Fruit fly (Drosophila melanogaster): ENCODE results near the gene CG18302.

CG18302 gene

DNA sequence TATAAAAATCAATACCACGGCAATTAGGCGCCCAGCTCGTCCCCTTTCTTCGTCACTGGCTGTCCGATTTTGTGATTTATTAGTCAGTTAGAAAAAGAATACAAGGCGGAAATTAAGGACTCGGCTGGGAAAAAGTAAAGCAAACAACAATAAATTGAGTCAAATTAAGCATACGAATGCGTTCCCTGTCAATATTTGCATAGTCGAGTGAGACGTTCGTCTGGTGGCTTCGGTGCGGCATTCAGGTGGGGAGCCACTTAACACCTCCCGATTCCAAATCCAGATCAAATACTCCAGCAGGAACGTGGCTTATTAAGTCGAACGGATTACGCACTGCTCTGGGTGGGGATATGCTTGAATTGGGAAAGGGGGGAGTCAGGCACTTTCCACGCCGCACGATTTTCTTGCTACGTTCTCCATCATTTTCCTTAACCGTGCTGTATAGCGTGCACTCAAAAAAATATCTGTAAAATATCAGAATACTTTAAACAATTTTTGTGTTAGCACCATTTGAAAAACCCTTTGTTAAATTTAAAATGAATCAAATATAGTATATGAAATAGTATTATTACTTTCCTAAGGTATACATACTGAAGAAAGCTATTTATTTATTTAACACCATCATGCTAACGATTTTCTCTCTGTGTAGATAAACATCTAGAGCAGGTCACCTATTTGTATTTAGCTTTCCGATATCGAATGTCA lies 9.1 kb downstream of the CG18302 start:
- no peak for TF ChIP-seq CTCF (optimal IDR thresholded peaks at IDR 0.05)
- TF ChIP-seq CG8478 (optimal IDR thresholded peaks at IDR 0.05), result no peak

DNA sequence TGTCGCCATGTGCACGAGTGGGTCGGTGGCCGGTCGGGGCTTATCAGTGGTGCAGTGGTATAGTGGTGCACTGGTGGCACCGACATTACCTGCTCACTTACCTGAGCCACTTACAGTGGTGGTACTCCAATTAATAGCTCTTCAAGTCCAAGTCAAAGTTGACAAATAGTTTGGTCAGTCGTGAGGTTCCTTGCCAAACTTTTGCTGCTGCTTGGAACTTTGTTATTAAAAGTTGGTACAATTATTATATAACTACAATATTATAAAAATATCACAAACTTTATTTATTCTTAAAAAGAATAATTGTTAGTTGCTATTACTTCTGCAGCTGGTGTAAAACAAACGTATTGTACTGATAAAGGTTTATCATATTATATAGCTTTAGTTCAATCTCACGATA lies 9.9 kb downstream of the CG18302 start:
- TF ChIP-seq CTCF (optimal IDR thresholded peaks at IDR 0.05), result no peak
- no peak for TF ChIP-seq CG8478 (optimal IDR thresholded peaks at IDR 0.05)

DNA sequence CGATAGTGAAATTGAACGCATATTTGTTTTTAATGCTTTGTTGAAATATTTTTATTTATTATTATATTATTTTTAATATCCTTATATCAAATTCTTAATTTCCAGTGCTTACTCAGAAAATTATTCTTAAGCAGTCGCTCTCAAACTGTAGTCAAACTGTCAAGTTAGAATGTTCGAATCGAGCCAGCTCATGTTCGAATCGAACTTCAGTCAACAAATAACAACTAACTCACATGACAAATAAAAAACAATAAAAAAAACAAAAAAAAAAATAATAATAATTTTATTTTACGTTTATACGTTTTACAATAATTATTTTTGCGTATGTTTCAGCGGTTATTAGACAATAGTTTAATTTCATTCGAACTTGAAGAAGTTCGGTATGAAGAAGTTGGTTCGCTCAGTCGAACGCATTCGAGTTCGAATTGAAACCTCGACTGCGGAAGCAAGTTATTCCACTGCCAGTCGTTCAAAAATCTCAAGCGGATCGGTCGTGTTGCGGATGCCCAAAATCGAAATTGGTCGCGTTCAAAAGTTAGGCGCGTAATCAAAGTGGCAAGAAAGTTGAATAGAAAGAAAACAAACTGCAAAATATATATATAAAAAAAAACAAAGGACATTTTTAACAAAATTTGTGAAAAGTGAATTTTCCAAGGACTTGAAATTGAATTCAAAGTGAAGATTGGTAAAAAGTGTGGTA lies 10.4 kb downstream of the CG18302 start, which contains the start of gene Trim9:
Trim9 (plus strand) TSS at position 463 of the 700 bp plus-strand sequence.
- TF ChIP-seq CG8478 (optimal IDR thresholded peaks at IDR 0.05) (no peak), CTCF (optimal IDR thresholded peaks at IDR 0.05) (no peak)

DNA sequence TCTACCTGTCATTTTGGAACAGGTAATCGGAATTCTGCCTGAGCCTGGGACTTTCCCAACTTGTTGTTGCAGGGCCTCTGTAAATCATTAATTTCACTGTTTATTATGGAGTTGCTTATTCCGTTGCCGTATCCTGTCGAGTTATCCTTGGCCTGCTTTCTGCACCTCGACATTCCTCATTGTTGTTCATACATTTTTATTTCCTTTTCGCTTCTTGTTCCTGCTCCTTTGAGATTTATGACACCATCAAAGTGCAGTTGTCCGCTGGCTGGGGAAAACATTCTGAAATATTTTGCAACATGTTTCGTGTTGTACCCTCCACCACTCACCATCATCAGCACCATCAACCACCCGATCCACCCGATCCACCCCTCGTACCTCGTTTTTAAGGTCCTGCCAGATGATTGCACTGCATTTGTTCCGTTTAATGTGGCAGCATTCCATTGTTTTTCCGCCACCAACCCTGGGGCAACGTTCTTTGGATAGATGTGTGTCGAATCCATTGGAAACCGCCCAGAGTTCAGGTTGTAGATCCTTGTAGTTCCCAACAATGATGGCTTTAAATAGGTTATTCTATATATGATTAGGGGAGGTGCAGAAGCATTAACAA lies 14.8 kb downstream of the CG18302 start:
- TF ChIP-seq CTCF (optimal IDR thresholded peaks at IDR 0.05) (no peak), CG8478 (optimal IDR thresholded peaks at IDR 0.05) (no peak)

DNA sequence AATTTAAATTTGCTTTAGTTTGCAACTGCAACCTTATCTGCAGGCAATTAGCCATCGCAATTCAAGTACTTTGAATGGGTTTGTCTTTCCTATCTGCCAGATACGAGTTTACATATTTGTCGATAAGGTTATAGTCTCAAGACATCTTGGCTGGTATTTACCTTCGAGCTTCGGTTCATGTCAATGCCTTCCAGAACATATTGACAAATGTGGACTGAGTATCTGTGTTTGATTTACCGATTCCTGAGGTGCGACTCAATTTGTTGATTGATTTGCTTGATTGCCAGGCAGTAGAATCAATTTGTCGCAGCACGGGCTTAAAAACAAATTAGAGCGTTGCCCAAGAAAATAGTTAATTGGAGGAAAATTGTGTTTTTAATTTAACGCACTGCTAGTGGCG lies 18.7 kb downstream of the CG18302 start:
- no peak for TF ChIP-seq CG8478 (optimal IDR thresholded peaks at IDR 0.05)
- TF ChIP-seq CTCF (optimal IDR thresholded peaks at IDR 0.05), result no peak

DNA sequence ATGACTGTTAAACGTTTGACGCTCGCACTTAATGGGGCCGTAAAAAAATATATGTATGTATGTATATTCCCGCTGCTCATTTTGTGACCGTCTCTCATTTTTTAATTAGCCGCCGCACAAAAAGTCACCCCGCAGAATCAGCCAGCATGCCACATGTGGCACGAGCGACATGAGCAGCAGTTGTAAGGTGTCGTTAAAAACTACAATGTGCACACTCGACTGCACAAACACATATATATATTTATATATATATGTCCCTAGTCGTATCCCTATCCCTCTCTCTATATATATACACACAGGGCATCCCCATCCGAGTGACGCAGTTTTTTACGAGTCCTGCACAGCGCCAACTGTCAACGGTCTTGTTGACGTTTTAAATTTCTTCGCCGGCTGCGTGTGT lies 19.6 kb downstream of the CG18302 start:
- TF ChIP-seq CG8478 (optimal IDR thresholded peaks at IDR 0.05) (no peak), CTCF (optimal IDR thresholded peaks at IDR 0.05) (no peak)

DNA sequence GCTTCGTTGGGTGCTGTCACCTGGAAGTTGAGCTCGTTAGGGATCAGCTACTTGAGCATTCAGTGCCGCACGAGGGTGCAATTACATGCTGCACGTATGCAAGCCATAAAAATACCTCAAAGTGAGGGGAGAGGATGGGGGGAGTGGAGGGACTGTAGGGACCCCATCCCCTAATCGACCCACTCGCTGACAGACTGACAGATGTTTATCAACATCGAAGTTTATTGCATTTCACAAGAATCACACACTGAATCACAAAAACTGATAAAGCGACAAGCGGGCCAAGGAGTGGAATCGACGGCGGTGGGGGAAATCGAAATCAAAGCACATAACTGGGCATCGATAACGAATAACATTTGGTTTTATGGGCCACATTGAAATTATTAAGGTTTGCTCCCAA lies 20.6 kb downstream of the CG18302 start:
- TF ChIP-seq CTCF (optimal IDR thresholded peaks at IDR 0.05) (no peak), CG8478 (optimal IDR thresholded peaks at IDR 0.05) (no peak)

DNA sequence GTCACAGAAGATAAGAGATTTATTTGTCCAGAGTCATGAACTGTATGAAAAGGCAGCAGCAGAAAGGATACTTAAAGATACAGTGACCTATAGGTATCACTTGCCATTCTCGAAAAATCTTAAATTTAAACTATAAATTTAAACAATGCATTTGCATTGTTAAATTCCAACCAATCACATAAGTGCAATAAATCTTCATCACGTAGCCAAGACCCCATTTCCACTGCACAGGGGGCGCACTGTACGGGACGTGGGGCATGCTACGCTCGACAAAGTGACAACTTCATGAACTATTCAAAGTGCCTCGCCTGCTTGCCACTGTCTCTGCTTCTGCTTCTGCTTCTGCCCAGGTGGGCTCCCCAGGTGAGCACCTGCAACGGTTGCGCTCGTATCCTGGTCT lies 21.1 kb downstream of the CG18302 start:
- no peak for TF ChIP-seq CTCF (optimal IDR thresholded peaks at IDR 0.05)
- TF ChIP-seq CG8478 (optimal IDR thresholded peaks at IDR 0.05), result no peak

DNA sequence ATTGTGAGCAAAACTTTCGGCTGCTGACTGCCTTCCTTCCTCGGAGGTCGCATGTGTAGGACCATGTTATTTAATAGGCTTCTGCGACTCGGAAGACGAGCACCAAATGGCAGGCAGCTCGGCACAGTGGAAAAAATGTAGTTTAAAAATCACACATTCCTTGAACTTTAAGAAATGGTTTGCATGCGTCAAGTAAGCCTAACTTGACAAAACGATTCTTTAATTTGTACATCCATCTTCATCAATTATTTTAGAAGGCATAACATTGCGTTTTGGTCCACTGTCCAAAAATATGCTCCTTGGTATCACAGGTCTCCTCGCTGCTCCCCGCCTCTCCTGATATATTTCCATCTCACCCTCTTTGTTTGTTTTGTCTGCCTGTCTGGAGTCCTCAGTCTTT lies 31.6 kb downstream of the CG18302 start:
- TF ChIP-seq CTCF (optimal IDR thresholded peaks at IDR 0.05) (no peak), CG8478 (optimal IDR thresholded peaks at IDR 0.05) (no peak)

DNA sequence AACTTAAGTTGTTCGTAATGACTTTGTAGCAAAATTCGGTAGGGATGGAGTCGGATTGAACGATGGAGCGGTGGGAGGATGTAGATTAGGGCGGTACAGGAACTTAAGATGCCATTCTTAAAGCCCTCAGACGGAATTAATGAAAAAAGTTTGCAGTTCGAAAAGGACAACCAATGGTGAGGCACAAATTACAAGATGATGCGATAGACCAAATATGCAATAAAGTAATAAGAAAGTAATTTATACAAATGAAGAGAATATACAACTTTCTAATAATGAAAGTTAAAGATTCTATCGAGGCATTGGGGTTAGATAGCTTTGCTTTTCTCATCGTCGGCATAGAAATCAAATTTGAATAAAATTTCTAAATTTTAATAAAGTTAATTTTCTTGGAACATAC lies 32.8 kb downstream of the CG18302 start, which contains the start of gene CG6138:
CG6138 (plus strand) TSS at position 301 of the 400 bp plus-strand sequence.
- TF ChIP-seq CG8478 (optimal IDR thresholded peaks at IDR 0.05) (no peak), CTCF (optimal IDR thresholded peaks at IDR 0.05) (no peak)

DNA sequence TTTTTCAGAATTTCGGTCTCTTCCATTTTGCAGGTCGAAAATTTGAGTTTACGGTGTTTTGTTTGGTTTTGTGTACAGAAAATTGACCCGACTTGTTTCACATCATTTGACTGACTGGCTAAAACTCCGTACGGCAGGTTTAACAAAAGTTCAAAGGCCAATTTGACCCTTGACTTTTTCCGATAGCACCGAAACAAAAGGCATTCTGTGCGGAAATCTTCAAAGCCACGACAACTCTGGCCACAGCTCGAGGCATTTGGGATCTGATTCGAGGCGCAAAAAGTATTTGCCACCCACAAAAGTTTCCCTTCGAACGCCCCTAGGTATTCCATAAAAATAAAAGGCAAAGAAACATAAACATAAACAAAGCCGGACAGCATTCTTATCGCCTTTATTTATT lies 43.6 kb downstream of the CG18302 start, which contains the start of gene w-cup:
w-cup (minus strand) TSS at position 101 of the 400 bp plus-strand sequence.
- TF ChIP-seq CG8478 (optimal IDR thresholded peaks at IDR 0.05) (no peak), CTCF (optimal IDR thresholded peaks at IDR 0.05) (no peak)

DNA sequence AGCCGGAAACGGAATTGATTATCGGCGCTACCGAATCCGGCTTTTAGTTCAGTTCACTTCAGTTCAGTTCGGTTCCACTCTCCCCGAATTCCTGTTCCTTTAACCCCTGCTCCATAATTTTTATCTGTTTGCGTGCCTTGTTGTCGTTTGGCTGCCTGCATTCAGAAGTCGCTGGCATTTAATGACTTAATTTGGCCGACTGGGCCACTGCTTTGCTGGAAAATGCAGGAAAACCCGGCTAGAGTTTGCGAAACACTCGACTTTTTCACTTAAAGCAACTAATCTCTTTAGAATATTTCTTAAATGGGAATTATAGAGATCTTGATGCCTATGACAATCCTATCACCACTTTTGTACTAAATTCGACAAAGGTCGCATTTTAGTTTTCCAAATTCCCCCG lies 45.3 kb downstream of the CG18302 start, which contains the start of gene CG34160:
CG34160 (plus strand) TSS at position 301 of the 400 bp plus-strand sequence.
- TF ChIP-seq CG8478 (optimal IDR thresholded peaks at IDR 0.05) (no peak), CTCF (optimal IDR thresholded peaks at IDR 0.05) (no peak)

DNA sequence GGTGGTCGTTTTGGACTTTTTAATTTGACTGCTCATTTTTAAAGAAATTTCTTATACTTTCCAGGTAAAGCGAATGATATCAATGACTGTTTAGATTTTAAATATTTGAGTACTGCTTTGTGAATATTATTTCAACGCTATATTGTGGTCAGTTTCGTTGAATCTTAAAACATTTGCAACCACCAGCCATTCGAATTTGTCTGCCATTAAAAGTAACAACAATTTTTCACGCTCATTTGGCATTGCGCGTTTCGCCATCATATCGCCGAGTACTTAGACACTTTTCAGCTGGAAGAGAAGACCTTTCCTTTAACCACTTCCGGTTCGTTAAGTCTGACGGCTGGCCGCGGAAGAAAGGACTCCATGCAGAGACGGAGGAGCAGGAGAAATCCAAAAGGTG lies 47.5 kb downstream of the CG18302 start, which contains the start of gene CG34161:
CG34161 (minus strand) TSS at position 101 of the 400 bp plus-strand sequence.
- TF ChIP-seq CTCF (optimal IDR thresholded peaks at IDR 0.05) (no peak), CG8478 (optimal IDR thresholded peaks at IDR 0.05) (no peak)
